Worm (Caenorhabditis elegans) whole organism, L4 larva: ENCODE data around the gene zmp-4.
"Not testable (repeated sequence)": the region's sequence is repeated elsewhere in the genome, so short reads cannot be mapped to it uniquely, and the experiment has no call there.

Source experiments
- aly-2 ChIP-seq: sonication (generic microtip); optimal IDR thresholded peaks from 2 replicates; lab custom pipeline; 2018; ENCODE audit warnings: missing biosample characterization, missing genetic modification characterization
- dpl-1 ChIP-seq: fragments of 150-350 bp; optimal IDR thresholded peaks from 2 replicates; lab custom pipeline; 2014; ENCODE audit warnings: missing biosample characterization, missing genetic modification reagents, missing genetic modification characterization
- egl-27 ChIP-seq: sonication (generic microtip); optimal IDR thresholded peaks from 3 replicates; lab custom pipeline; 2017; ENCODE audit warnings: missing biosample characterization, missing genetic modification reagents, missing genetic modification characterization
- fkh-10 ChIP-seq: fragments of 150-350 bp; optimal IDR thresholded peaks from 2 replicates; lab custom pipeline; 2014; ENCODE audit warnings: missing biosample characterization, missing genetic modification reagents, missing genetic modification characterization
- lsy-2 ChIP-seq, 2 experiments: fragments of 150-350 bp in 1 of 2; sonication (generic microtip) in 1 of 2; optimal IDR thresholded peaks; 2 replicates each; lab custom pipeline; 2014 to 2017; ENCODE audit warnings: missing biosample characterization in 2 of 2, missing genetic modification characterization in 2 of 2
- pha-4 ChIP-seq, 2 experiments: fragments of 150-350 bp in 1 of 2; fragments of 200-800 bp in 1 of 2; sonication (Bioruptor generic) in 1 of 2; IDR thresholded peaks in 1 of 2; optimal IDR thresholded peaks in 1 of 2; 2 replicates each; pipeline versions ENCODE4 v1.3.6 to Lab custom; 2014 to 2022; ENCODE audit warnings: missing genetic modification characterization in 2 of 2, missing genetic modification reagents in 2 of 2, missing biosample characterization in 1 of 2, missing compliant biosample characterization in 1 of 2
- snpc-4 ChIP-seq: fragments of 150-350 bp; optimal IDR thresholded peaks from 2 replicates; lab custom pipeline; 2014; ENCODE audit warnings: missing biosample characterization, missing genetic modification characterization
- tra-1 ChIP-seq: fragments of 200-800 bp; sonication (Bioruptor generic); IDR thresholded peaks from 2 replicates; pipeline ENCODE4 v1.3.6; 2022; ENCODE audit warnings: missing genetic modification reagents, missing genetic modification characterization, missing compliant biosample characterization
- zfp-2 ChIP-seq: sonication (generic microtip); optimal IDR thresholded peaks from 2 replicates; lab custom pipeline; 2016; ENCODE audit warnings: mild to moderate bottlenecking, missing genetic modification characterization, missing compliant biosample characterization

- not testable (repeated sequence) for TF ChIP-seq snpc-4; zfp-2 (tag; lab: Kevin White, UChicago); egl-27 (tag; lab: Kevin White, UChicago); lsy-2 (tag; optimal IDR thresholded peaks at IDR 0.05; lab: Kevin White, UChicago); fkh-10 (GFP tag; lab: Kevin White, UChicago); tra-1 (GFP tag; lab: Robert Waterston, UW); aly-2 (tag; lab: Kevin White, UChicago); pha-4 (GFP tag; IDR thresholded peaks at IDR 0.05; lab: Robert Waterston, UW); pha-4 (tag; optimal IDR thresholded peaks at IDR 0.05; lab: Kevin White, UChicago); dpl-1 (GFP tag; lab: Kevin White, UChicago)
Measured at ce11 chrV:14876724-14877123, 44.7 kb downstream of the zmp-4 start, which contains the start of gene ZC412.10.
